Fruit fly (Drosophila melanogaster) whole organism, embryonic: ENCODE data around the gene Fpgs1.

Experiments
- CG12659 ChIP-seq: fragments of 200-800 bp; sonication (Bioruptor generic); optimal IDR thresholded peaks from 3 replicates; lab custom pipeline; 2017; ENCODE audit warnings: mild to moderate bottlenecking, missing biosample characterization, missing genetic modification reagents, missing genetic modification characterization
- CG17359 ChIP-seq: fragments of 200-800 bp; sonication (Bioruptor generic); optimal IDR thresholded peaks from 3 replicates; lab custom pipeline; 2018; ENCODE audit warnings: missing biosample characterization, mild to moderate bottlenecking, missing genetic modification characterization, moderate library complexity
- CG17385 ChIP-seq: fragments of 200-800 bp; sonication (Bioruptor generic); optimal IDR thresholded peaks from 3 replicates; lab custom pipeline; 2018; ENCODE audit warnings: missing biosample characterization, mild to moderate bottlenecking, missing genetic modification characterization
- CG1832 ChIP-seq: fragments of 200-800 bp; sonication (Bioruptor generic); optimal IDR thresholded peaks from 2 replicates; lab custom pipeline; 2017; ENCODE audit warnings: missing biosample characterization, mild to moderate bottlenecking, missing genetic modification characterization, inconsistent platforms
- CG2116 ChIP-seq: fragments of 200-800 bp; sonication (Bioruptor generic); optimal IDR thresholded peaks from 3 replicates; lab custom pipeline; 2018; ENCODE audit warnings: missing biosample characterization, mild to moderate bottlenecking, missing genetic modification characterization
- CG3163 ChIP-seq: fragments of 200-800 bp; sonication (Bioruptor generic); optimal IDR thresholded peaks from 3 replicates; lab custom pipeline; 2016; ENCODE audit warnings: missing biosample characterization, missing genetic modification characterization
- CG4360 ChIP-seq: fragments of 200-800 bp; sonication (Bioruptor generic); IDR thresholded peaks from 2 replicates; pipeline ENCODE4 v1.3.6; 2022; ENCODE audit warnings: missing biosample characterization, missing genetic modification characterization
- CG5180 ChIP-seq: fragments of 200-800 bp; sonication (Bioruptor generic); optimal IDR thresholded peaks from 3 replicates; lab custom pipeline; 2017; ENCODE audit warnings: missing biosample characterization, missing genetic modification characterization, mild to moderate bottlenecking, moderate library complexity, missing genetic modification reagents
- CG6689 ChIP-seq: fragments of 200-800 bp; sonication (Bioruptor generic); IDR thresholded peaks from 2 replicates; pipeline ENCODE4 v1.3.6; 2022; ENCODE audit warnings: missing biosample characterization, missing genetic modification characterization
- CG8359 ChIP-seq: fragments of 200-800 bp; sonication (Bioruptor generic); optimal IDR thresholded peaks from 2 replicates; lab custom pipeline; 2017; ENCODE audit warnings: missing biosample characterization, mild to moderate bottlenecking, missing genetic modification characterization, borderline replicate concordance
- CG8388 ChIP-seq: fragments of 200-800 bp; sonication (Bioruptor generic); optimal IDR thresholded peaks from 2 replicates; lab custom pipeline; 2019; ENCODE audit warnings: missing biosample characterization, mild to moderate bottlenecking, missing genetic modification characterization, moderate library complexity
- CG8924 ChIP-seq: fragments of 200-800 bp; optimal IDR thresholded peaks from 3 replicates; lab custom pipeline; 2019; ENCODE audit warnings: missing biosample characterization, mild to moderate bottlenecking, missing genetic modification characterization, moderate library complexity
- CkIIα-i1 ChIP-seq: fragments of 200-800 bp; sonication (Bioruptor generic); IDR thresholded peaks from 2 replicates; pipeline ENCODE4 v1.3.6; 2022; ENCODE audit warnings: missing biosample characterization, missing genetic modification characterization
- CrebB ChIP-seq: fragments of 200-800 bp; sonication (Bioruptor generic); optimal IDR thresholded peaks from 3 replicates; lab custom pipeline; 2018; ENCODE audit warnings: missing biosample characterization, mild to moderate bottlenecking, missing genetic modification characterization
- D19B ChIP-seq: fragments of 200-800 bp; sonication (Bioruptor generic); optimal IDR thresholded peaks from 2 replicates; lab custom pipeline; 2017; ENCODE audit warnings: missing biosample characterization, mild to moderate bottlenecking, missing genetic modification characterization
- Dp ChIP-seq: fragments of 200-800 bp; sonication (Bioruptor generic); optimal IDR thresholded peaks from 2 replicates; lab custom pipeline; 2018; ENCODE audit warnings: missing biosample characterization, mild to moderate bottlenecking, missing genetic modification characterization, moderate library complexity
- Fer3 ChIP-seq: fragments of 200-800 bp; sonication (Bioruptor generic); optimal IDR thresholded peaks from 2 replicates; lab custom pipeline; 2018; ENCODE audit warnings: missing biosample characterization, mild to moderate bottlenecking, missing genetic modification characterization, moderate library complexity
- H2.0 ChIP-seq: fragments of 200-800 bp; sonication (Bioruptor generic); IDR thresholded peaks from 2 replicates; pipeline ENCODE4 v1.3.6; 2022; ENCODE audit warnings: missing biosample characterization, missing genetic modification characterization
- NFAT ChIP-seq: fragments of 200-800 bp; sonication (Bioruptor generic); IDR thresholded peaks from 2 replicates; pipeline ENCODE4 v1.3.6; 2022; ENCODE audit warnings: missing biosample characterization, missing genetic modification characterization
- Ptx1 ChIP-seq: fragments of 200-800 bp; sonication (Bioruptor generic); IDR thresholded peaks from 2 replicates; pipeline ENCODE4 v1.3.6; 2022; ENCODE audit warnings: missing biosample characterization, missing genetic modification characterization
- Rfx ChIP-seq: fragments of 200-800 bp; sonication (Bioruptor generic); IDR thresholded peaks from 2 replicates; pipeline ENCODE4 v1.3.6; 2022; ENCODE audit warnings: missing biosample characterization, missing genetic modification characterization
- Trl ChIP-seq, 3 experiments: fragments of >200 bp in 2 of 3; fragments of 200-800 bp in 1 of 3; sonication (Bioruptor generic) in 1 of 3; optimal IDR thresholded peaks; 2 replicates in 1 of 3; 3 replicates in 2 of 3; lab custom pipeline; 2016 to 2017; ENCODE audit warnings: missing biosample characterization in 1 of 3, missing genetic modification characterization in 1 of 3
- Xrp1 ChIP-seq: fragments of 200-800 bp; sonication (Bioruptor generic); IDR thresholded peaks from 2 replicates; pipeline ENCODE4 v1.3.6; 2022; ENCODE audit warnings: missing biosample characterization, missing genetic modification characterization
- cg ChIP-seq: fragments of 200-800 bp; sonication (Bioruptor generic); optimal IDR thresholded peaks from 3 replicates; lab custom pipeline; 2019; ENCODE audit warnings: missing biosample characterization, mild to moderate bottlenecking, missing genetic modification characterization, moderate library complexity
- corto ChIP-seq: fragments of 200-800 bp; sonication (Bioruptor generic); optimal IDR thresholded peaks from 2 replicates; lab custom pipeline; 2016; ENCODE audit warnings: missing biosample characterization, mild to moderate bottlenecking, missing genetic modification characterization, moderate library complexity
- crol ChIP-seq: fragments of 200-800 bp; sonication (Bioruptor generic); IDR thresholded peaks from 2 replicates; pipeline ENCODE4 v1.3.6; 2022; ENCODE audit warnings: missing biosample characterization, missing genetic modification characterization
- crp ChIP-seq, 2 experiments: fragments of 200-800 bp; sonication (Bioruptor generic); optimal IDR thresholded peaks; 2 replicates in 1 of 2; 3 replicates in 1 of 2; lab custom pipeline; 2017; ENCODE audit warnings: missing biosample characterization in 2 of 2, missing genetic modification characterization in 2 of 2, mild to moderate bottlenecking in 1 of 2, moderate library complexity in 1 of 2
- dimm ChIP-seq: fragments of 200-800 bp; sonication (Bioruptor generic); IDR thresholded peaks from 2 replicates; pipeline ENCODE4 v1.3.6; 2022; ENCODE audit warnings: missing biosample characterization, missing genetic modification characterization
- dm ChIP-seq: fragments of 200-800 bp; sonication (Bioruptor generic); optimal IDR thresholded peaks from 3 replicates; lab custom pipeline; 2016; ENCODE audit warnings: missing biosample characterization, missing genetic modification characterization
- exex ChIP-seq: fragments of 200-800 bp; sonication (Bioruptor generic); optimal IDR thresholded peaks from 4 replicates; lab custom pipeline; 2018; ENCODE audit warnings: missing biosample characterization, mild to moderate bottlenecking, missing genetic modification characterization, moderate library complexity
- kni ChIP-seq: fragments of 200-800 bp; sonication (Bioruptor generic); optimal IDR thresholded peaks from 3 replicates; lab custom pipeline; 2017; ENCODE audit warnings: mild to moderate bottlenecking, missing biosample characterization, missing genetic modification reagents, missing genetic modification characterization
- lbe ChIP-seq: fragments of 200-800 bp; sonication (Bioruptor generic); optimal IDR thresholded peaks from 2 replicates; lab custom pipeline; 2016; ENCODE audit warnings: missing biosample characterization, mild to moderate bottlenecking, missing genetic modification characterization
- nom ChIP-seq: fragments of 200-800 bp; sonication (Bioruptor generic); optimal IDR thresholded peaks from 2 replicates; lab custom pipeline; 2017; ENCODE audit warnings: missing biosample characterization, missing genetic modification characterization, mild to moderate bottlenecking, moderate library complexity, missing genetic modification reagents
- pfk ChIP-seq: fragments of 200-800 bp; sonication (Bioruptor generic); optimal IDR thresholded peaks from 2 replicates; lab custom pipeline; 2018; ENCODE audit warnings: missing biosample characterization, mild to moderate bottlenecking, missing genetic modification characterization, moderate library complexity
- pho ChIP-seq: fragments of 200-800 bp; sonication (Bioruptor generic); optimal IDR thresholded peaks from 2 replicates; lab custom pipeline; 2016; ENCODE audit warnings: missing biosample characterization, missing genetic modification characterization
- psq ChIP-seq: fragments of 200-800 bp; sonication (Bioruptor generic); optimal IDR thresholded peaks from 2 replicates; lab custom pipeline; 2017; ENCODE audit warnings: missing biosample characterization, missing genetic modification characterization
- ro ChIP-seq: fragments of 200-800 bp; sonication (Bioruptor generic); IDR thresholded peaks from 2 replicates; pipeline ENCODE4 v1.3.6; 2022; ENCODE audit warnings: missing biosample characterization, missing genetic modification characterization
- sens ChIP-seq: fragments of 200-800 bp; sonication (Bioruptor generic); peaks from one replicate; lab custom pipeline; 2016; ENCODE audit warnings: missing biosample characterization, missing genetic modification characterization
- slbo ChIP-seq: fragments of 200-800 bp; sonication (Bioruptor generic); IDR thresholded peaks from 2 replicates; pipeline ENCODE4 v1.3.6; 2022; ENCODE audit warnings: missing biosample characterization, missing genetic modification characterization
- sqz ChIP-seq: fragments of 200-800 bp; sonication (Bioruptor generic); optimal IDR thresholded peaks from 3 replicates; lab custom pipeline; 2018; ENCODE audit warnings: missing biosample characterization, mild to moderate bottlenecking, missing genetic modification characterization
- sug ChIP-seq: fragments of 200-800 bp; optimal IDR thresholded peaks from 2 replicates; lab custom pipeline; 2019; ENCODE audit warnings: missing biosample characterization, mild to moderate bottlenecking, missing genetic modification characterization, moderate library complexity
- tup ChIP-seq: fragments of 200-800 bp; sonication (Bioruptor generic); optimal IDR thresholded peaks from 2 replicates; lab custom pipeline; 2016; ENCODE audit warnings: missing biosample characterization, mild to moderate bottlenecking, missing genetic modification characterization, moderate library complexity
- vvl ChIP-seq: fragments of 200-800 bp; sonication (Bioruptor generic); IDR thresholded peaks from 2 replicates; pipeline ENCODE4 v1.3.6; 2022; ENCODE audit warnings: missing biosample characterization, missing genetic modification characterization

Fpgs1 gene

DNA sequence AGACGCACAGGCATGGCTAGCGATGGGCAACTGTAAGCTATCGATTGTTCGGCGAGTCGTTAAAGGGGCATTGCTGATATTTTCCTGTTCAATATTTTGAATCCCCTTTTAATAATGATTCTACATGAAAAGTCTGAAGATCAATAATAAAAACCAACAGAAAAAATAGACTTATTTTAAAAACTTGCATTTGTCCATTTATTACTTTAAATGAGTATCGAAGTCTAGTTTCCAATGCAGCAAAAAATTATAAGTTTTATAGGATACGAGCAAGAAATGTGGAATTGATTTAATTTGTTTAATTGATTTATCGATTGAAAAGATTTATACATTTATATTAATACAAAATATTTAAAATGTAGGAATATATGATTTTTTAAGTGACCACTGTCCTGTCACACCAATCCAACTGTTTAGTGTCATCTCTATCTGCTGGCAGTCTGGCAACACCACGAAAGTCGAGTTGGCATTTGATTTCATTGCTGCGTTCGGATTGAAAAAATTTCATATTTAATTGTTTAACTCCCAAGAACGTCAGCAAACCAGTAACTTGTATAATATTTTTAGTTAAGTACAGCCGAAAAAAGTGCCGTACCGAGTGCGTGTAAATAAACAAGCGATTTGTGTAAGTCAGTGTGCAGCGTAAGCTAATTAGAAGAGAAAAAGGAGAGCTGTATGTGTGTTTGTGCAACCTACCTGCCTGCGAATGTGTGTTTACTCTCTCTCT lies 15.9 kb upstream of the Fpgs1 start, which contains the start of the genes CG1824 and Sec16 (continued):
- TF ChIP-seq CG8924 (tag; lab: Kevin White, UChicago) (peak; percentile 45), CG8388 (GFP tag; lab: Kevin White, UChicago) (no peak), Xrp1 (peak; percentile 11; the same call in 1 of the 2 replicates), crp (GFP tag; optimal IDR thresholded peaks at IDR 0.05; lab: Kevin White, UChicago) (peak in 1 of 2 experiments; percentile 59)

- TF ChIP-seq CG2116 (peak; percentile 89), corto (GFP tag; lab: Kevin White, UChicago) (peak; percentile 66), CG1832 (GFP tag; lab: Kevin White, UChicago) (peak; percentile 23), CG17385 (GFP tag; lab: Kevin White, UChicago) (peak; percentile 90), dm (GFP tag; lab: Kevin White, UChicago) (no peak), CG4360 (GFP tag; lab: Robert Waterston, UW) (peak; percentile 54; the same call in 1 of the 2 replicates), kni (peak; percentile 17), cg (peak; percentile 34), sqz (GFP tag; lab: Kevin White, UChicago) (peak; percentile 76), pfk (GFP tag; lab: Kevin White, UChicago) (peak; percentile 74), pho (GFP tag; lab: Kevin White, UChicago) (no peak), dimm (no peak), NFAT (GFP tag; lab: Robert Waterston, UW) (no peak), ro (GFP tag; lab: Robert Waterston, UW) (no peak), Trl (optimal IDR thresholded peaks at IDR 0.05; lab: Kevin White, UChicago) (peak; percentile 70 to 91), Trl (GFP tag; optimal IDR thresholded peaks at IDR 0.05; lab: Kevin White, UChicago) (no peak), CG17359 (tag; lab: Kevin White, UChicago) (peak; percentile 40), CG5180 (no peak), CG3163 (GFP tag; lab: Kevin White, UChicago) (peak; percentile 79), crol (GFP tag; lab: Robert Waterston, UW) (peak; percentile 65), nom (GFP tag; lab: Kevin White, UChicago) (peak; percentile 79), Ptx1 (GFP tag; lab: Robert Waterston, UW) (no peak), sens (GFP tag; lab: Kevin White, UChicago) (peak; percentile 64), Dp (GFP tag; lab: Kevin White, UChicago) (no peak), lbe (GFP tag; lab: Kevin White, UChicago) (peak; percentile 60)
Observed at dm6 chrX:12596353-12597107, 15.1 kb upstream of the Fpgs1 start.

DNA sequence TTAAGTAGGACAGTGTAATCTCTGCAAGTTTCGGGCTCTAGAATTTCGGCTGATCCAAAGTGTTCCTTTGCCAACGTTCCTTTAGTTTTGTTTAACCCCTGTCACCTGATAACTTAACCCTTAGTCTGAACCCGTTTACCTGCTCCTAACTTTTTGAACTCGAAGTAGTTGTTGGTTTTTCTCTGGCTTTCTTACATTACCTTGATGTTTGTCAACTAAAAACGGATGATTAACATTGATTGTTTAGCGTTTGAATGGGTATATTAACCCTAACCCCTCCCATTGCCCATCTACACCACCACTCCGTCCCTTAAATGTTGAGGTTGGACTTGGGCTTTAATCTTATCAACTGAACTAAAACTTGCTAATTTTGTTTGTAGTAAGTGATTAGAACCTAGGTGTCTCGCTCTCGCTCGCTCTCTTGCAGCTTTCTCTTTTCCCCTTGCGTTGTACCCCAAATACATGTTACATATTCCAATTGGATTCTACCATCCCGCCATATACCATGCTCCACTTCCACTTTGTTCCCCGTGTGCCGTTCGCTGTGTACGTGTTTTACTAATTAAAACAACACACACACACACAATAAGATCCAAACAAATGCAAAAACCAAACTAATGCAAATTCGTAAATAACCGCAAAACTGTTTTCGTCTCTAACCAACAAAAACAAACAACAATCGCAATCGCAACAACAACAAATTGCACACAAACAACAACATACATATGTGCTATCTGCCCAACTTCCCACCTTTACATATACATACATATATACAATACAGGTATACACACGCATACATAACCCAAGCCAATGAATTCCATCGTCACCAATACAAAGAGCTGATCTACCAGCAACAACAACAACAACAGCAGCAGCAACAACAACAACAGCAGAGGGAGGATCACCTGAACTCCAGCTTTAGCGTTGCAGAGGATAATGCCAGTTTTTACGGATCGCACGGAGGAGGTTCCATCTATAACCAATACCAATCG lies 10.6 kb upstream of the Fpgs1 start:
- TF ChIP-seq H2.0 (GFP tag; lab: Robert Waterston, UW) (no peak), cg (peak; percentile 85), exex (tag; lab: Kevin White, UChicago) (peak; percentile 87), tup (GFP tag; lab: Kevin White, UChicago) (no peak), vvl (no peak), D19B (GFP tag; lab: Kevin White, UChicago) (no peak), slbo (GFP tag; lab: Robert Waterston, UW) (no peak), CG12659 (GFP tag; lab: Kevin White, UChicago) (peak; percentile 19), sug (peak; percentile 18), Rfx (GFP tag; lab: Robert Waterston, UW) (no peak), CG6689 (GFP tag; lab: Robert Waterston, UW) (no peak), CkIIα-i1 (no peak), CG8359 (no peak), psq (GFP tag; lab: Kevin White, UChicago) (no peak), CrebB (tag; lab: Kevin White, UChicago) (no peak), Fer3 (tag; lab: Kevin White, UChicago) (no peak)
